Fruit fly (Drosophila melanogaster) whole organism, pupa: Measurements from ENCODE around the gene CG3679.

Experiments used
- CG10348 ChIP-seq: fragments of 200-800 bp; sonication (Bioruptor generic); IDR thresholded peaks from 2 replicates; pipeline ENCODE4 v1.3.6; 2022; ENCODE audit warnings: missing biosample characterization, missing genetic modification characterization
- CG12605 ChIP-seq: fragments of 200-800 bp; sonication (Bioruptor generic); IDR thresholded peaks from 2 replicates; pipeline ENCODE4 v1.3.6; 2022; ENCODE audit warnings: missing biosample characterization, missing genetic modification characterization
- CG13204 ChIP-seq: fragments of 200-800 bp; sonication (Bioruptor generic); optimal IDR thresholded peaks from 2 replicates; lab custom pipeline; 2018; ENCODE audit warnings: missing biosample characterization, mild to moderate bottlenecking, missing genetic modification characterization, moderate library complexity
- CG14655 ChIP-seq: fragments of 200-800 bp; sonication (Bioruptor generic); optimal IDR thresholded peaks from 3 replicates; lab custom pipeline; 2017; ENCODE audit warnings: mild to moderate bottlenecking, missing biosample characterization, missing genetic modification reagents, missing genetic modification characterization
- CG15710 ChIP-seq: fragments of 200-800 bp; sonication (Bioruptor generic); optimal IDR thresholded peaks from 2 replicates; lab custom pipeline; 2018; ENCODE audit warnings: missing biosample characterization, mild to moderate bottlenecking, missing genetic modification characterization, moderate library complexity
- CG17806 ChIP-seq: fragments of 200-800 bp; sonication (Bioruptor generic); optimal IDR thresholded peaks from 2 replicates; lab custom pipeline; 2018; ENCODE audit warnings: missing biosample characterization, mild to moderate bottlenecking, missing genetic modification characterization, moderate library complexity
- CG32121 ChIP-seq: fragments of 200-800 bp; sonication (Bioruptor generic); IDR thresholded peaks from 2 replicates; pipeline ENCODE4 v1.3.6; 2022; ENCODE audit warnings: missing biosample characterization, missing genetic modification characterization
- CG34367 ChIP-seq: fragments of 200-800 bp; sonication (Bioruptor generic); optimal IDR thresholded peaks from 2 replicates; lab custom pipeline; 2018; ENCODE audit warnings: missing biosample characterization, mild to moderate bottlenecking, missing genetic modification characterization
- CG4496 ChIP-seq: fragments of 200-800 bp; sonication (Bioruptor generic); IDR thresholded peaks from 3 replicates; pipeline ENCODE4 v1.3.6; 2022; ENCODE audit warnings: missing biosample characterization, missing genetic modification characterization
- CG8159 ChIP-seq: fragments of 200-800 bp; sonication (Bioruptor generic); optimal IDR thresholded peaks from 3 replicates; lab custom pipeline; 2018; ENCODE audit warnings: missing biosample characterization, mild to moderate bottlenecking, missing genetic modification characterization, moderate library complexity
- CG8301 ChIP-seq: fragments of 200-800 bp; sonication (Bioruptor generic); optimal IDR thresholded peaks from 2 replicates; lab custom pipeline; 2018; ENCODE audit warnings: missing biosample characterization, mild to moderate bottlenecking, missing genetic modification characterization
- CG9948 ChIP-seq: fragments of 200-800 bp; sonication (Bioruptor generic); optimal IDR thresholded peaks from 2 replicates; lab custom pipeline; 2018; ENCODE audit warnings: missing biosample characterization, mild to moderate bottlenecking, missing genetic modification characterization, moderate library complexity
- D1 ChIP-seq: fragments of 200-800 bp; sonication (Bioruptor generic); optimal IDR thresholded peaks from 2 replicates; lab custom pipeline; 2018; ENCODE audit warnings: missing biosample characterization, mild to moderate bottlenecking, missing genetic modification characterization, moderate library complexity
- EcR ChIP-seq: fragments of 200-800 bp; sonication (Bioruptor generic); optimal IDR thresholded peaks from 3 replicates; lab custom pipeline; 2019; ENCODE audit warnings: missing biosample characterization, missing genetic modification characterization, mild to moderate bottlenecking, moderate library complexity, missing genetic modification reagents
- Ets98B ChIP-seq: fragments of 200-800 bp; sonication (Bioruptor generic); IDR thresholded peaks from 2 replicates; pipeline ENCODE4 v1.3.6; 2022; ENCODE audit warnings: missing biosample characterization, missing genetic modification characterization
- Pif1A ChIP-seq: fragments of 200-800 bp; sonication (Bioruptor generic); optimal IDR thresholded peaks from 3 replicates; lab custom pipeline; 2016; ENCODE audit warnings: missing biosample characterization, missing genetic modification characterization
- Pif1B ChIP-seq: fragments of 200-800 bp; sonication (Bioruptor generic); optimal IDR thresholded peaks from 3 replicates; lab custom pipeline; 2016; ENCODE audit warnings: missing biosample characterization, missing genetic modification characterization
- Snoo ChIP-seq: fragments of 200-800 bp; sonication (Bioruptor generic); optimal IDR thresholded peaks from 3 replicates; lab custom pipeline; 2017; ENCODE audit warnings: missing biosample characterization, mild to moderate bottlenecking, missing genetic modification characterization, inconsistent platforms
- fd96Ca ChIP-seq: fragments of 200-800 bp; sonication (Bioruptor generic); IDR thresholded peaks from 3 replicates; pipeline ENCODE4 v1.3.6; 2022; ENCODE audit warnings: missing biosample characterization, missing genetic modification characterization
- gl ChIP-seq: fragments of 200-800 bp; sonication (Bioruptor generic); optimal IDR thresholded peaks from 2 replicates; lab custom pipeline; 2018; ENCODE audit warnings: missing biosample characterization, mild to moderate bottlenecking, missing genetic modification characterization
- rn ChIP-seq: fragments of 200-800 bp; sonication (Bioruptor generic); IDR thresholded peaks from 2 replicates; pipeline ENCODE4 v1.3.6; 2022; ENCODE audit warnings: missing biosample characterization, missing genetic modification characterization

Gene CG3679

DNA sequence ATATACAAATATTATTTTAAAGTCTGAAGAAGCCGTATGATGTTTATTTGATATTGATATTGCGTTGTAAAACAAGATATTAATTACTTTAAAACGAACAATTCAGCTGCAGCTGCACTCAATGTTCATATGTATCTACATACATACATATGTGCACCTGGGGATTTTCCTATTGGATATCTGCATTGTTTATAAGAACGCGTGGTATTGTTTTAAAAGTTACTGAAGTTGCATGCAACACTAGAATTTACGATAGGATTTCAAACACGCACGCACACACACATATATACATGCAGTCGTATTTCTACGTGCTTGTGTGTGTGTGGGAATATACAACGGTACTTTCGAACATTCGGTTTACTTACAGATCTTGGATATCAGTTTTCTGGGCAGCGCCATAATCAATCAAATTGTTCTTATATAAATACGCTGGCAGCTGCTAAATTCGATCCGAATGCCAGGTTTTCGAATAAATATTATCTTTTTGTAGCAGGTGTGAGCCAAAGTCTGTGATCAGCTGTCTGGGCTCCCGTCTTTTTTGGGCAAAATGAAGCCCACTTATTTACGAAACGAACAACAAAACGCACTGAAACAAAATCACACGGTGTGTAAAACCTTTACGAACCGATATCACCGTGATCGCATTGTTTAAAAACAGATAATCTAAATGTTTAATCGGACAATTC, 28.4 kb upstream of the CG3679 start:
- no peak for TF ChIP-seq CG12605 (GFP tag; lab: Robert Waterston, UW)
- TF ChIP-seq CG10348 (GFP tag; lab: Robert Waterston, UW) = no peak
- no peak for TF ChIP-seq D1 (tag; lab: Kevin White, UChicago)
- TF ChIP-seq CG8159 (tag; lab: Kevin White, UChicago) = no peak
- no peak for TF ChIP-seq CG4496 (GFP tag; lab: Robert Waterston, UW)
- no peak for TF ChIP-seq CG14655 (GFP tag; lab: Kevin White, UChicago)
- TF ChIP-seq CG9948 (tag; lab: Kevin White, UChicago) = no peak
- TF ChIP-seq CG15710 (tag; lab: Kevin White, UChicago) = no peak
- no peak for TF ChIP-seq rn

DNA sequence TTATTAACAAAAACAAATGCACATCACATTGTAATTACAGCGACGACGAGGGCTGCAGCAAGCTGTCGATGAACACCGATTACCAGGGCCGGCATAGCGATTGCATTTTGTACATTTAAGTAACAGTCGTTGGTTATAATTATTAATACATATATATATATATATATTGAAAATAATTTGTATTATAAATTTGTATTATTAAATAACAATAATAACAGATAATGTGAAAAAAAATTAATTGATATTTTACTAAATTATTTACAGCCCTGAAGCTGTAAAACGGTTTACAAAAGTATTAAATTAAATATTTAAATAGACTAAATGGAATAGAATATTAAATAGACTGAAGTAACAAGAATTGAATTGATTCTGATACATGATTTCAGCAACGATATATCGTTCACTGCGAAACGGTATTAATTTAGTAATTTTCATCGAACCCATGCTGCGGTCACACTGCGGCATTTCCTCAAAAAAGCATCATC, 27.8 kb upstream of the CG3679 start, which contains the start of the genes kat80 and Prosalpha4:
Gene kat80 (minus strand): TSS at position 327 of the 485 bp plus-strand sequence.
Gene Prosalpha4 (plus strand): TSS at position 417 of the 485 bp plus-strand sequence.
- TF ChIP-seq Snoo = peak; percentile 63
- peak; percentile 19 for TF ChIP-seq CG15710 (tag; lab: Kevin White, UChicago)
- TF ChIP-seq Ets98B = no peak
- TF ChIP-seq CG14655 (GFP tag; lab: Kevin White, UChicago) = peak; percentile 36
- TF ChIP-seq CG8159 (tag; lab: Kevin White, UChicago) = peak; percentile 26

DNA sequence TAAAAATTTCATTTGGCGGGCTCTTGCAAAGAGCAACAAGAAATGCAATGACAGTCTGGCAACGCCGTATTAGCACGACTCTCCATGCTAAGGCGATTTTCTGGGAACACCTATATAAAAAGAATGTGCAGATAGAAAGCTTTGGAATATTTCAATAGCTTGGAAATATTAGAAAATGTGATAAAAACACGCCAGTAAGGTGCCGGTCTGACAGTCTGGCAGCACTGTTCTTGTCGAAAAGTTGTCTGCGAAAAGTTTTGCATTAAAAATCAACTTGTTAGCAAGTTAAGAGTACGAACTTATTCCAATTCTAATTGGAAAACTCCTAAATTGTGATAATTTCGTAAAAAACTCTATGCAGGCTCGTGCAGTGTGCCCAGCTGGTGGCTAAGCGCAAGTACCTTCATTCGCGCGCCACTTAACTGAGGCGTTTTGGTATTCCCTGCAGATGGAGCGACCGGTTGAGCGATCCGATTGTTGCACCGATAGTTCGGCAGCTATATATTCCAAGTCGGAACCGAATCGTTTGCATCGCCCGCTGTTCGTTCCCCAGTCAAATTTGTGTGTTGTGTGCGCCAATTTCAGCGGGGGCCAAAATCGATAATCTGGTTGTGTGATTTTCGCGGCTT, 25.7 kb upstream of the CG3679 start, which contains the start of gene eas:
Gene eas (plus strand): TSS at position 451 of the 629 bp plus-strand sequence.
- no peak for TF ChIP-seq CG8301 (tag; lab: Kevin White, UChicago)
- 0 out of 3 replicates have a peak, but pooled peaks have one; percentile 36 for TF ChIP-seq fd96Ca (GFP tag; lab: Robert Waterston, UW)
- TF ChIP-seq CG4496 (GFP tag; lab: Robert Waterston, UW) = 0 out of 3 replicates have a peak, but pooled peaks have one; percentile 15

DNA sequence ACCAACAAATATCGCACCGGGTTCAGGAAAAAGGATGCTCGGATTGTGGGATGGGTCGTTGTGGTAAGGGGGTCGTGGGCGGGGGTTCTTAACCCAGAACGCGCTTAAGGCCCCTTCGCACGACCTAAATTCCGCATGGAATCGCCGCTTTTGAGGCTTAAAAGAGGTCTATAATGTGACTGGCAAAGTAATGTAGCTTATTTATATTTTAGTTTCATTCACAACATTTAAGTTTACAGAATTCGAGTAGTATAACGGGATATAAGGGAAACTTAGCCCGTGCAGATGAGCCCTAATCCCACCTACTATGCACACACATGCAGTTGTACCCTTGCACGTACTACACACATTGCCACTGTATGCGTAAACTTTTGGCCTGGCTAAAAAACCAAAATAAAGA, 24.9 kb upstream of the CG3679 start:
- TF ChIP-seq gl (tag; lab: Kevin White, UChicago) (peak; percentile 81), CG9948 (tag; lab: Kevin White, UChicago) (peak; percentile 83), D1 (tag; lab: Kevin White, UChicago) (peak; percentile 22), EcR (GFP tag; lab: Kevin White, UChicago) (peak; percentile 51), CG4496 (GFP tag; lab: Robert Waterston, UW) (peak; percentile 90), Pif1B (GFP tag; lab: Kevin White, UChicago) (peak; percentile 83), CG34367 (peak; percentile 88), CG32121 (peak; percentile 79), CG12605 (GFP tag; lab: Robert Waterston, UW) (peak; percentile 87), CG14655 (GFP tag; lab: Kevin White, UChicago) (peak; percentile 87), CG8301 (tag; lab: Kevin White, UChicago) (peak; percentile 84), Ets98B (peak; percentile 89), CG8159 (tag; lab: Kevin White, UChicago) (peak; percentile 87), fd96Ca (GFP tag; lab: Robert Waterston, UW) (peak; percentile 92), CG17806 (tag; lab: Kevin White, UChicago) (peak; percentile 83), CG13204 (GFP tag; lab: Kevin White, UChicago) (peak; percentile 88), rn (peak; percentile 37; the same call in 1 of the 2 replicates), Pif1A (peak; percentile 76), CG10348 (GFP tag; lab: Robert Waterston, UW) (no peak), CG15710 (tag; lab: Kevin White, UChicago) (peak; percentile 90), Snoo (peak; percentile 78)
- TF ChIP-seq, all 21 proteins: peak for 20

DNA sequence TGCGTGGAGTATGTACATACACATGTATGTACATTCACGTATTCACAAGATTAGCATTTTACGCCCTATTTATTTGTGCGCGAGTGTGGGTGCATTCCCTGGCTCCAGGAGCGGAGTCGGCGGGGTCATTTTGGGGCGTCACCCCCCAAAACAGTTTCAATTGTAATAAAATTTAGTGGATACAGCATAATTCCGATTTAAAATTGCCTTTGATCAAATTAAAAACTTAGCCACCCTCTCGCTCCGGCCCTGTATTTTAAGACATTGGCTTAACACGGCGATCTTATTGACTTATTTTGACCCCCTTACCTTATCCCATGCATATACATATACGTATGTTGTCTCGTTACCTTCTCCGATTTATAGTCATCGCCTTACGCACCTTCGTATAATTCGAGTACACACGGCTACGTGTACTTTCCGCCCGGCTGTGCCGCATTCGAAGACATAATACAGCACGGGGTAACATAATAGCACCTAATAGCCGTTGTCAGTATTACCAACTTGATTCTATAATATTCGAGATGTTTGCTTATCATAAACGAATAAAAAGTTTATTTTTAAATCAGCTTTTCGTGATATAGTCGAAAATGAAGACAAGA, 24.2 kb upstream of the CG3679 start:
- TF ChIP-seq CG9948 (tag; lab: Kevin White, UChicago) = peak; percentile 79
- peak; percentile 78 for TF ChIP-seq CG8301 (tag; lab: Kevin White, UChicago)
- TF ChIP-seq Pif1B (GFP tag; lab: Kevin White, UChicago) = peak; percentile 84
- TF ChIP-seq rn = peak; percentile 84
- TF ChIP-seq CG13204 (GFP tag; lab: Kevin White, UChicago) = peak; percentile 50
- TF ChIP-seq gl (tag; lab: Kevin White, UChicago) = peak; percentile 69
- peak; percentile 95 for TF ChIP-seq fd96Ca (GFP tag; lab: Robert Waterston, UW)
- TF ChIP-seq CG10348 (GFP tag; lab: Robert Waterston, UW) = peak; percentile 84
- peak; percentile 97 for TF ChIP-seq CG4496 (GFP tag; lab: Robert Waterston, UW)
- no peak for TF ChIP-seq D1 (tag; lab: Kevin White, UChicago)
- TF ChIP-seq CG17806 (tag; lab: Kevin White, UChicago) = peak; percentile 81
- TF ChIP-seq CG34367 = peak; percentile 75
- peak; percentile 97 for TF ChIP-seq Snoo
- peak; percentile 92 for TF ChIP-seq CG32121
- peak; percentile 0 for TF ChIP-seq EcR (GFP tag; lab: Kevin White, UChicago)
- peak; percentile 84 for TF ChIP-seq CG14655 (GFP tag; lab: Kevin White, UChicago)
- peak; percentile 86 for TF ChIP-seq Pif1A
- TF ChIP-seq CG8159 (tag; lab: Kevin White, UChicago) = peak; percentile 86
- peak; percentile 93 for TF ChIP-seq Ets98B
- TF ChIP-seq CG12605 (GFP tag; lab: Robert Waterston, UW) = peak; percentile 82; the same call in 1 of the 2 replicates
- peak; percentile 88 for TF ChIP-seq CG15710 (tag; lab: Kevin White, UChicago)
- TF ChIP-seq, all 21 proteins: peak for 20
